Fruit fly (Drosophila melanogaster) whole organism, prepupa: ENCODE results near the gene CG13721.
A peak's percentile ranks its signal among the peaks of the same experiment; 100 is the strongest.

Experiments
- Blimp-1 ChIP-seq: fragments of 200-800 bp; sonication (Bioruptor generic); optimal IDR thresholded peaks from 3 replicates; lab custom pipeline; 2017; ENCODE audit warnings: missing biosample characterization, missing genetic modification characterization, mild to moderate bottlenecking, moderate library complexity, missing genetic modification reagents
- CG10631 ChIP-seq: fragments of 200-800 bp; sonication (Bioruptor generic); optimal IDR thresholded peaks from 2 replicates; lab custom pipeline; 2016; ENCODE audit warnings: missing biosample characterization, missing genetic modification characterization
- CG10669 ChIP-seq: fragments of 200-800 bp; sonication (Bioruptor generic); optimal IDR thresholded peaks from 3 replicates; lab custom pipeline; 2018; ENCODE audit warnings: missing biosample characterization, mild to moderate bottlenecking, missing genetic modification characterization, moderate library complexity
- CG11294 ChIP-seq: fragments of 200-800 bp; sonication (Bioruptor generic); IDR thresholded peaks from 2 replicates; pipeline ENCODE4 v1.3.6; 2022; ENCODE audit warnings: missing biosample characterization, missing genetic modification characterization
- CG11762 ChIP-seq: fragments of 200-800 bp; sonication (Bioruptor generic); optimal IDR thresholded peaks from 3 replicates; lab custom pipeline; 2016; ENCODE audit warnings: missing biosample characterization, missing genetic modification characterization; ENCODE audit not compliant: insufficient read depth
- CG15336 ChIP-seq: fragments of 200-800 bp; sonication (Bioruptor generic); IDR thresholded peaks from 2 replicates; pipeline ENCODE4 v1.3.6; 2022; ENCODE audit warnings: missing biosample characterization, missing genetic modification characterization
- CG1621 ChIP-seq: fragments of 200-800 bp; sonication (Bioruptor generic); optimal IDR thresholded peaks from 3 replicates; lab custom pipeline; 2018; ENCODE audit warnings: missing biosample characterization, mild to moderate bottlenecking, missing genetic modification characterization
- CG3032 ChIP-seq: fragments of 200-800 bp; optimal IDR thresholded peaks from 2 replicates; lab custom pipeline; 2019; ENCODE audit warnings: missing biosample characterization, mild to moderate bottlenecking, missing genetic modification characterization, moderate library complexity
- CG31627 ChIP-seq: fragments of 200-800 bp; sonication (Bioruptor generic); optimal IDR thresholded peaks from 3 replicates; lab custom pipeline; 2016; ENCODE audit warnings: missing biosample characterization, missing genetic modification characterization
- CG32006 ChIP-seq: fragments of 200-800 bp; sonication (Bioruptor generic); optimal IDR thresholded peaks from 3 replicates; lab custom pipeline; 2017; ENCODE audit warnings: missing biosample characterization, mild to moderate bottlenecking, missing genetic modification characterization
- CG3919 ChIP-seq: fragments of 200-800 bp; sonication (Bioruptor generic); optimal IDR thresholded peaks from 3 replicates; lab custom pipeline; 2016; ENCODE audit warnings: missing biosample characterization, missing genetic modification characterization
- CG4318 ChIP-seq: fragments of 200-800 bp; sonication (Bioruptor generic); optimal IDR thresholded peaks from 3 replicates; lab custom pipeline; 2017; ENCODE audit warnings: missing biosample characterization, mild to moderate bottlenecking, missing genetic modification characterization
- CG6792 ChIP-seq: fragments of 200-800 bp; sonication (Bioruptor generic); optimal IDR thresholded peaks from 3 replicates; lab custom pipeline; 2016; ENCODE audit warnings: missing biosample characterization, missing genetic modification characterization
- CG6808 ChIP-seq: fragments of 200-800 bp; sonication (Bioruptor generic); optimal IDR thresholded peaks from 3 replicates; lab custom pipeline; 2017; ENCODE audit warnings: missing biosample characterization, missing genetic modification characterization, mild to moderate bottlenecking, moderate library complexity, missing genetic modification reagents
- CG6854 ChIP-seq: fragments of 200-800 bp; sonication (Bioruptor generic); optimal IDR thresholded peaks from 2 replicates; lab custom pipeline; 2017; ENCODE audit warnings: missing biosample characterization, mild to moderate bottlenecking, missing genetic modification characterization
- CG7368 ChIP-seq: fragments of 200-800 bp; sonication (Bioruptor generic); optimal IDR thresholded peaks from 3 replicates; lab custom pipeline; 2016; ENCODE audit warnings: missing biosample characterization, missing genetic modification characterization
- CG8119 ChIP-seq: fragments of 200-800 bp; sonication (Bioruptor generic); IDR thresholded peaks from 3 replicates; pipeline ENCODE4 v1.3.6; 2022; ENCODE audit warnings: missing biosample characterization, missing genetic modification characterization
- CG8319 ChIP-seq: fragments of 200-800 bp; sonication (Bioruptor generic); optimal IDR thresholded peaks from 3 replicates; lab custom pipeline; 2016; ENCODE audit warnings: missing biosample characterization, missing genetic modification characterization
- CG8632 ChIP-seq: fragments of 200-800 bp; sonication (Bioruptor generic); optimal IDR thresholded peaks from 3 replicates; lab custom pipeline; 2016; ENCODE audit warnings: missing biosample characterization, missing genetic modification characterization
- CG9139 ChIP-seq: fragments of 200-800 bp; sonication (Bioruptor generic); optimal IDR thresholded peaks from 3 replicates; lab custom pipeline; 2017; ENCODE audit warnings: missing biosample characterization, mild to moderate bottlenecking, missing genetic modification characterization
- Eip75B ChIP-seq: fragments of 200-800 bp; sonication (Bioruptor generic); optimal IDR thresholded peaks from 3 replicates; lab custom pipeline; 2016; ENCODE audit warnings: missing biosample characterization, missing genetic modification characterization
- Eip78C ChIP-seq: fragments of 200-800 bp; sonication (Bioruptor generic); peaks from one replicate; lab custom pipeline; 2016; ENCODE audit warnings: missing biosample characterization, missing genetic modification characterization
- Eip93F ChIP-seq: fragments of 200-800 bp; sonication (Bioruptor generic); optimal IDR thresholded peaks from 2 replicates; lab custom pipeline; 2016; ENCODE audit warnings: missing biosample characterization, mild to moderate bottlenecking, missing genetic modification characterization
- Ets96B ChIP-seq: fragments of 200-800 bp; optimal IDR thresholded peaks from 2 replicates; lab custom pipeline; 2019; ENCODE audit warnings: missing biosample characterization, mild to moderate bottlenecking, missing genetic modification characterization, moderate library complexity
- Gug ChIP-seq: fragments of 200-800 bp; sonication (Bioruptor generic); IDR thresholded peaks from 2 replicates; pipeline ENCODE4 v1.3.6; 2022; ENCODE audit warnings: missing biosample characterization, missing genetic modification characterization
- Hr39 ChIP-seq: fragments of 200-800 bp; sonication (Bioruptor generic); optimal IDR thresholded peaks from 2 replicates; lab custom pipeline; 2016; ENCODE audit warnings: missing biosample characterization, missing genetic modification characterization
- Lpt ChIP-seq: fragments of 200-800 bp; sonication (Bioruptor generic); optimal IDR thresholded peaks from 3 replicates; lab custom pipeline; 2016; ENCODE audit warnings: missing biosample characterization, missing genetic modification characterization
- Met ChIP-seq: fragments of 200-800 bp; sonication (Bioruptor generic); optimal IDR thresholded peaks from 3 replicates; lab custom pipeline; 2016; ENCODE audit warnings: missing biosample characterization, missing genetic modification characterization
- OdsH ChIP-seq: fragments of 200-800 bp; sonication (Bioruptor generic); optimal IDR thresholded peaks from 3 replicates; lab custom pipeline; 2016; ENCODE audit warnings: missing biosample characterization, missing genetic modification characterization
- Smox ChIP-seq: fragments of 200-800 bp; sonication (Bioruptor generic); optimal IDR thresholded peaks from 3 replicates; lab custom pipeline; 2016; ENCODE audit warnings: missing biosample characterization, missing genetic modification characterization
- Sox102F ChIP-seq: fragments of 200-800 bp; sonication (Bioruptor generic); optimal IDR thresholded peaks from 2 replicates; lab custom pipeline; 2016; ENCODE audit warnings: missing biosample characterization, mild to moderate bottlenecking, missing genetic modification characterization
- Sox14 ChIP-seq: fragments of 200-800 bp; sonication (Bioruptor generic); optimal IDR thresholded peaks from 3 replicates; lab custom pipeline; 2016; ENCODE audit warnings: missing biosample characterization, missing genetic modification characterization
- Sox15 ChIP-seq: fragments of 200-800 bp; sonication (Bioruptor generic); optimal IDR thresholded peaks from 3 replicates; lab custom pipeline; 2016; ENCODE audit warnings: missing biosample characterization, missing genetic modification characterization
- acj6 ChIP-seq: fragments of 200-800 bp; sonication (Bioruptor generic); optimal IDR thresholded peaks from 3 replicates; lab custom pipeline; 2016; ENCODE audit warnings: missing biosample characterization, missing genetic modification characterization
- cyc ChIP-seq: fragments of 200-800 bp; sonication (Bioruptor generic); optimal IDR thresholded peaks from 3 replicates; lab custom pipeline; 2016; ENCODE audit warnings: missing biosample characterization, missing genetic modification characterization
- dsx ChIP-seq: fragments of 200-800 bp; optimal IDR thresholded peaks from 3 replicates; lab custom pipeline; 2019; ENCODE audit warnings: missing biosample characterization, mild to moderate bottlenecking, missing genetic modification characterization, moderate library complexity; ENCODE audit not compliant: poor library complexity, severe bottlenecking
- eg ChIP-seq: fragments of 200-800 bp; sonication (Bioruptor generic); IDR thresholded peaks from 3 replicates; pipeline ENCODE4 v1.3.6; 2022; ENCODE audit warnings: missing biosample characterization, missing genetic modification characterization
- esn ChIP-seq: fragments of 200-800 bp; sonication (Bioruptor generic); optimal IDR thresholded peaks from 2 replicates; lab custom pipeline; 2016; ENCODE audit warnings: missing biosample characterization, mild to moderate bottlenecking, missing genetic modification characterization, moderate library complexity
- fd59A ChIP-seq: fragments of 200-800 bp; sonication (Bioruptor generic); optimal IDR thresholded peaks from 2 replicates; lab custom pipeline; 2017; ENCODE audit warnings: missing biosample characterization, mild to moderate bottlenecking, missing genetic modification characterization, missing genetic modification reagents
- fkh ChIP-seq: fragments of 200-800 bp; sonication (Bioruptor generic); optimal IDR thresholded peaks from 3 replicates; lab custom pipeline; 2017; ENCODE audit warnings: missing biosample characterization, mild to moderate bottlenecking, missing genetic modification characterization, moderate library complexity
- lz ChIP-seq: fragments of 200-800 bp; sonication (Bioruptor generic); optimal IDR thresholded peaks from 3 replicates; lab custom pipeline; 2016; ENCODE audit warnings: missing biosample characterization, missing genetic modification characterization
- pdm3 ChIP-seq: fragments of 200-800 bp; sonication (Bioruptor generic); optimal IDR thresholded peaks from 3 replicates; lab custom pipeline; 2016; ENCODE audit warnings: missing biosample characterization, missing genetic modification characterization
- salr ChIP-seq, 2 experiments: fragments of 200-800 bp; sonication (Bioruptor generic); optimal IDR thresholded peaks; 3 replicates each; lab custom pipeline; 2016 to 2018; ENCODE audit warnings: missing biosample characterization in 2 of 2, missing genetic modification characterization in 2 of 2, mild to moderate bottlenecking in 1 of 2
- svp ChIP-seq: fragments of 200-800 bp; sonication (Bioruptor generic); peaks from one replicate; lab custom pipeline; 2016; ENCODE audit warnings: missing biosample characterization, missing genetic modification characterization
- topi ChIP-seq: fragments of 200-800 bp; sonication (Bioruptor generic); optimal IDR thresholded peaks from 3 replicates; lab custom pipeline; 2016; ENCODE audit warnings: missing biosample characterization, missing genetic modification characterization

The CG13721 gene

dm6 chr3L:4507846-4508245, 10.3 kb upstream of the CG13721 start:
- TF ChIP-seq Sox15 (GFP tag; lab: Kevin White, UChicago) (no peak), Eip78C (GFP tag; lab: Kevin White, UChicago) (peak; percentile 68), svp (GFP tag; lab: Kevin White, UChicago) (peak; percentile 64)

- TF ChIP-seq Eip93F (GFP tag; lab: Kevin White, UChicago) (no peak), eg (0 out of 3 replicates have a peak, but pooled peaks have one; percentile 25)
Measured at dm6 chr3L:4501406-4501805, 3.8 kb upstream of the CG13721 start.

DNA sequence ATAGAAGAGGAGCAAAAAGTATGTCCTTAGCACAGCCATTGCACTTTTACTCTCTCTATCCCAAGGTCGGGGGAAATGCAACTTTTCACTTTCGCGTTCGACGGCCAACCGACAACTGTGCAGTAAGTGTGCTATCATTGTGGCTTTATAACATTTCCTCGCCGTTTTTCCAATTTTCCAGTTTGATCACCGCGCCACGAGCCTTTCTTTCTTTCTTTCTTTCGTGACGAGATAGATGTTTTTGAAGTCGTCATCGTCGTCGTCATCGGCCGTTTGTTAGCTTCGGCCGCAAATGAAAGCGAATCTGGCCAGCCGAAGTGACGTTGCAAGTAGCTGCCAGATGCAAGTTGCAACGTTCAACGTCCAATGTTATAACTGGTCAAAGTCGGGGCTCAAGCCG, 2.8 kb upstream of the CG13721 start, which contains the start of gene CG13720:
TSS of gene CG13720 (minus strand) at position 101 of the 400 bp plus-strand sequence.
- TF ChIP-seq topi (GFP tag; lab: Kevin White, UChicago) (no peak), Blimp-1 (GFP tag; lab: Kevin White, UChicago) (peak; percentile 39)

DNA sequence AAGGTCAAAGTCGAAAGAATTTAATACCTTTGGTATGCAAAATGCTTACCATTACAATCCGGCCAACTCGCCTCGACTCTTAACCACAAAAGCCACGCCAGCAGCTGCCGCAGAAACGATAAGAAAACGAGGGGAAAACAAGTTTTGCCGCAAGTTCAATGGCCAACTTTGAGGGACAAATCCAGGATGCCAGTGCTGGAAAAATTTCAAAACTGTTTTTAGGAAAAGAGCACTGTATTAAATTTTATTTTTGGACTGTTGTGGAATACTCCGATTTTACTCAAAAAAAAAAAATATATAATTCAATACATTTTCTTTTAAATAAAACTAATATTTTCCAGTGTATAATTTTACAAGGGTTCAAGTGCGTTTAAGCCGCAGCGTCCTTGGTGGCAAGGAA, 3.0 kb downstream of the CG13721 start:
- TF ChIP-seq CG6854 (GFP tag; lab: Kevin White, UChicago) (no peak), Hr39 (GFP tag; lab: Kevin White, UChicago) (peak; percentile 56), Ets96B (tag; lab: Kevin White, UChicago) (peak; percentile 82), CG6808 (peak; percentile 82), CG15336 (GFP tag; lab: Robert Waterston, UW) (peak; percentile 45; the same call in 1 of the 2 replicates), CG11294 (GFP tag; lab: Robert Waterston, UW) (no peak), OdsH (GFP tag; lab: Kevin White, UChicago) (peak; percentile 80), CG32006 (peak; percentile 33), Sox15 (GFP tag; lab: Kevin White, UChicago) (peak; percentile 56), salr (GFP tag; optimal IDR thresholded peaks at IDR 0.05; lab: Kevin White, UChicago) (peak; percentile 55 to 72), Eip93F (GFP tag; lab: Kevin White, UChicago) (peak; percentile 24), Smox (GFP tag; lab: Kevin White, UChicago) (peak; percentile 71), Met (GFP tag; lab: Kevin White, UChicago) (peak; percentile 79), CG6792 (GFP tag; lab: Kevin White, UChicago) (peak; percentile 78), Blimp-1 (GFP tag; lab: Kevin White, UChicago) (peak; percentile 43), Sox102F (peak; percentile 78), CG8119 (peak; percentile 59; the same call in 2 of the 3 replicates), cyc (GFP tag; lab: Kevin White, UChicago) (peak; percentile 53), CG31627 (GFP tag; lab: Kevin White, UChicago) (peak; percentile 55), Gug (no peak), pdm3 (GFP tag; lab: Kevin White, UChicago) (peak; percentile 72), CG10631 (GFP tag; lab: Kevin White, UChicago) (peak; percentile 82), CG8632 (peak; percentile 87), CG1621 (tag; lab: Kevin White, UChicago) (peak; percentile 83), CG8319 (GFP tag; lab: Kevin White, UChicago) (peak; percentile 55), lz (GFP tag; lab: Kevin White, UChicago) (peak; percentile 70), Eip75B (GFP tag; lab: Kevin White, UChicago) (peak; percentile 69), CG11762 (GFP tag; lab: Kevin White, UChicago) (peak; percentile 63), fkh (no peak), fd59A (GFP tag; lab: Kevin White, UChicago) (peak; percentile 79), CG9139 (GFP tag; lab: Kevin White, UChicago) (peak; percentile 76), Lpt (GFP tag; lab: Kevin White, UChicago) (peak; percentile 45), dsx (GFP tag; lab: Kevin White, UChicago) (peak; percentile 78), esn (GFP tag; lab: Kevin White, UChicago) (peak; percentile 80), CG7368 (peak; percentile 62), topi (GFP tag; lab: Kevin White, UChicago) (peak; percentile 75), CG3919 (GFP tag; lab: Kevin White, UChicago) (peak; percentile 75), CG4318 (GFP tag; lab: Kevin White, UChicago) (no peak), CG10669 (GFP tag; lab: Kevin White, UChicago) (peak; percentile 79), CG3032 (tag; lab: Kevin White, UChicago) (peak; percentile 84), acj6 (GFP tag; lab: Kevin White, UChicago) (peak; percentile 83), Sox14 (GFP tag; lab: Kevin White, UChicago) (peak; percentile 60), svp (GFP tag; lab: Kevin White, UChicago) (peak; percentile 91)
